Fruit fly (Drosophila melanogaster) ovary, adult (tissue): ENCODE data around the gene CG10862.

Experiments used
- CG17801 ChIP-seq: fragments of 200-800 bp; optimal IDR thresholded peaks from 2 replicates; lab custom pipeline; 2019; ENCODE audit warnings: missing biosample characterization, mild to moderate bottlenecking, missing genetic modification characterization, moderate library complexity; ENCODE audit not compliant: partially characterized antibody

Gene CG10862

dm6 chr3L:3646361-3646759, 8.2 kb downstream of the CG10862 start:
- TF ChIP-seq CG17801 (GFP tag; lab: Kevin White, UChicago) = no peak

- TF ChIP-seq CG17801 (GFP tag; lab: Kevin White, UChicago) = no peak
Measured at dm6 chr3L:3645628-3646360, 8.8 kb downstream of the CG10862 start.

- no peak for TF ChIP-seq CG17801 (GFP tag; lab: Kevin White, UChicago)
Measured at dm6 chr3L:3644337-3645027, 10.1 kb downstream of the CG10862 start.

dm6 chr3L:3640916-3641315, 13.7 kb downstream of the CG10862 start:
- TF ChIP-seq CG17801 (GFP tag; lab: Kevin White, UChicago) = no peak

- no peak for TF ChIP-seq CG17801 (GFP tag; lab: Kevin White, UChicago)
Measured at dm6 chr3L:3639324-3639723, 15.2 kb downstream of the CG10862 start.

dm6 chr3L:3638587-3639312, 15.8 kb downstream of the CG10862 start:
- no peak for TF ChIP-seq CG17801 (GFP tag; lab: Kevin White, UChicago)

- no peak for TF ChIP-seq CG17801 (GFP tag; lab: Kevin White, UChicago)
Measured at dm6 chr3L:3634107-3634737, 20.3 kb downstream of the CG10862 start.

dm6 chr3L:3632500-3633183, 21.9 kb downstream of the CG10862 start:
- no peak for TF ChIP-seq CG17801 (GFP tag; lab: Kevin White, UChicago)

- no peak for TF ChIP-seq CG17801 (GFP tag; lab: Kevin White, UChicago)
Measured at dm6 chr3L:3626069-3626468, 28.5 kb downstream of the CG10862 start, which contains the start of gene dar1. TSS of gene dar1 (plus strand) at chr3L:3626352.

dm6 chr3L:3624876-3625275, 29.7 kb downstream of the CG10862 start:
- TF ChIP-seq CG17801 (GFP tag; lab: Kevin White, UChicago) = no peak

- no peak for TF ChIP-seq CG17801 (GFP tag; lab: Kevin White, UChicago)
Measured at dm6 chr3L:3620932-3621331, 33.6 kb downstream of the CG10862 start, which contains the start of gene CG14974. TSS of gene CG14974 (minus strand) at chr3L:3621032.

dm6 chr3L:3617252-3617651, 37.3 kb downstream of the CG10862 start:
- no peak for TF ChIP-seq CG17801 (GFP tag; lab: Kevin White, UChicago)

dm6 chr3L:3616344-3616743, 38.2 kb downstream of the CG10862 start:
- no peak for TF ChIP-seq CG17801 (GFP tag; lab: Kevin White, UChicago)

dm6 chr3L:3615082-3615481, 39.5 kb downstream of the CG10862 start, which contains the start of gene CG10357:
TSS of gene CG10357 (plus strand) at chr3L:3615382.
- no peak for TF ChIP-seq CG17801 (GFP tag; lab: Kevin White, UChicago)
